Worm (Caenorhabditis elegans) whole organism, L1 larva: ENCODE data around the gene Y80D3A.8.
A peak's percentile ranks its signal among the peaks of the same experiment; 100 is the strongest.

ENCODE experiments used
- C16A3.4 ChIP-seq: fragments of 150-350 bp; optimal IDR thresholded peaks from 2 replicates; lab custom pipeline; 2014; ENCODE audit warnings: missing biosample characterization, missing genetic modification characterization
- aha-1 ChIP-seq: fragments of 150-350 bp; optimal IDR thresholded peaks from 2 replicates; lab custom pipeline; 2014; ENCODE audit warnings: missing biosample characterization, missing genetic modification characterization
- ceh-63 ChIP-seq: fragments of 200-800 bp; sonication (Bioruptor generic); optimal IDR thresholded peaks from 2 replicates; lab custom pipeline; 2018; ENCODE audit warnings: mild to moderate bottlenecking, missing genetic modification characterization, missing compliant biosample characterization
- ceh-88 ChIP-seq: fragments of 200-800 bp; sonication (Bioruptor generic); IDR thresholded peaks from 2 replicates; pipeline ENCODE4 v1.3.6; 2022; ENCODE audit warnings: missing genetic modification characterization, missing compliant biosample characterization
- ceh-90 ChIP-seq: sonication (generic microtip); optimal IDR thresholded peaks from 2 replicates; lab custom pipeline; 2016; ENCODE audit warnings: missing genetic modification characterization, missing compliant biosample characterization
- ces-1 ChIP-seq: fragments of 150-350 bp; optimal IDR thresholded peaks from 2 replicates; lab custom pipeline; 2014; ENCODE audit warnings: missing biosample characterization, missing genetic modification reagents, missing genetic modification characterization
- efl-1 ChIP-seq, 4 experiments: fragments of 150-350 bp; optimal IDR thresholded peaks in 3 of 4; peaks in 1 of 4; 1 replicate in 1 of 4; 2 replicates in 3 of 4; lab custom pipeline; 2014; ENCODE audit warnings: missing biosample characterization in 2 of 4, missing genetic modification characterization in 2 of 4, missing genetic modification reagents in 2 of 4
- efl-3 ChIP-seq: fragments of 200-800 bp; sonication (Bioruptor generic); optimal IDR thresholded peaks from 2 replicates; lab custom pipeline; 2018; ENCODE audit warnings: mild to moderate bottlenecking, missing genetic modification characterization, missing compliant biosample characterization
- egl-13 ChIP-seq: sonication (generic microtip); optimal IDR thresholded peaks from 2 replicates; lab custom pipeline; 2016; ENCODE audit warnings: missing genotype, missing genetic modification reagents, missing genetic modification characterization, missing compliant biosample characterization
- elt-2 ChIP-seq: sonication (generic microtip); optimal IDR thresholded peaks from 2 replicates; lab custom pipeline; 2016; ENCODE audit warnings: missing genetic modification characterization, mild to moderate bottlenecking, inconsistent platforms, missing compliant biosample characterization, missing genetic modification reagents
- elt-3 ChIP-seq, 6 experiments: fragments of 150-350 bp in 1 of 6; sonication (generic microtip); optimal IDR thresholded peaks; 2 replicates each; lab custom pipeline; 2017 to 2018; ENCODE audit warnings: missing biosample characterization in 6 of 6, missing genetic modification characterization in 6 of 6, inconsistent platforms in 1 of 6
- ets-5 ChIP-seq: fragments of 200-800 bp; sonication (Bioruptor generic); IDR thresholded peaks from 2 replicates; pipeline ENCODE4 v1.3.6; 2022; ENCODE audit warnings: missing genetic modification characterization, missing compliant biosample characterization
- fkh-10 ChIP-seq: sonication (generic microtip); optimal IDR thresholded peaks from 2 replicates; lab custom pipeline; 2017; ENCODE audit warnings: missing biosample characterization, missing genetic modification reagents, missing genetic modification characterization
- fkh-8 ChIP-seq: sonication (generic microtip); optimal IDR thresholded peaks from 2 replicates; lab custom pipeline; 2016; ENCODE audit warnings: mild to moderate bottlenecking, missing genetic modification characterization, missing compliant biosample characterization
- fos-1 ChIP-seq: fragments of 150-350 bp; optimal IDR thresholded peaks from 2 replicates; lab custom pipeline; 2014; ENCODE audit warnings: missing biosample characterization, missing genetic modification characterization
- grh-1 ChIP-seq: fragments of 200-800 bp; sonication (Bioruptor generic); IDR thresholded peaks from 2 replicates; pipeline ENCODE4 v1.3.6; 2022; ENCODE audit warnings: missing genetic modification reagents, missing genetic modification characterization, missing compliant biosample characterization
- hlh-17 ChIP-seq: fragments of 200-800 bp; sonication (Bioruptor generic); optimal IDR thresholded peaks from 2 replicates; lab custom pipeline; 2018; ENCODE audit warnings: missing genetic modification characterization, mild to moderate bottlenecking, missing compliant biosample characterization, moderate library complexity, borderline replicate concordance
- hlh-4 ChIP-seq: sonication (generic microtip); optimal IDR thresholded peaks from 2 replicates; lab custom pipeline; 2016; ENCODE audit warnings: mild to moderate bottlenecking, missing genetic modification characterization, missing compliant biosample characterization
- hpl-2 ChIP-seq: fragments of 150-350 bp; optimal IDR thresholded peaks from 2 replicates; lab custom pipeline; 2014; ENCODE audit warnings: missing biosample characterization, missing genetic modification reagents, missing genetic modification characterization
- irx-1 ChIP-seq: sonication (generic microtip); optimal IDR thresholded peaks from 2 replicates; lab custom pipeline; 2016; ENCODE audit warnings: missing genetic modification characterization, missing compliant biosample characterization
- jun-1 ChIP-seq: fragments of 150-350 bp; optimal IDR thresholded peaks from 2 replicates; lab custom pipeline; 2014; ENCODE audit warnings: missing biosample characterization, missing genetic modification reagents, missing genetic modification characterization
- lin-13 ChIP-seq: fragments of 150-350 bp; optimal IDR thresholded peaks from 2 replicates; lab custom pipeline; 2014; ENCODE audit warnings: missing biosample characterization, missing genetic modification reagents, missing genetic modification characterization
- lin-14 ChIP-seq: fragments of 200-800 bp; sonication (Bioruptor generic); optimal IDR thresholded peaks from 2 replicates; lab custom pipeline; 2018; ENCODE audit warnings: mild to moderate bottlenecking, missing genetic modification characterization, moderate library complexity, missing compliant biosample characterization
- lin-15B ChIP-seq: fragments of 150-350 bp; sonication (generic microtip); optimal IDR thresholded peaks from 3 replicates; lab custom pipeline; 2014; ENCODE audit warnings: missing biosample characterization, missing genetic modification characterization
- lin-35 ChIP-seq, 2 experiments: fragments of 150-350 bp; optimal IDR thresholded peaks; 2 replicates each; lab custom pipeline; 2014; ENCODE audit warnings: missing biosample characterization in 2 of 2, missing genetic modification characterization in 2 of 2, missing genetic modification reagents in 2 of 2
- lin-39 ChIP-seq: fragments of 150-350 bp; optimal IDR thresholded peaks from 2 replicates; lab custom pipeline; 2014; ENCODE audit warnings: missing biosample characterization, missing genetic modification reagents, missing genetic modification characterization
- lsy-2 ChIP-seq, 2 experiments: fragments of 150-350 bp; optimal IDR thresholded peaks; 2 replicates each; lab custom pipeline; 2014; ENCODE audit warnings: missing biosample characterization in 2 of 2, missing genetic modification characterization in 2 of 2
- mef-2 ChIP-seq: fragments of 150-350 bp; optimal IDR thresholded peaks from 2 replicates; lab custom pipeline; 2014; ENCODE audit warnings: missing biosample characterization, missing genetic modification characterization
- mep-1 ChIP-seq: fragments of 150-350 bp; optimal IDR thresholded peaks from 2 replicates; lab custom pipeline; 2014; ENCODE audit warnings: missing biosample characterization, missing genetic modification characterization
- nhr-11 ChIP-seq: fragments of 150-350 bp; optimal IDR thresholded peaks from 2 replicates; lab custom pipeline; 2014; ENCODE audit warnings: missing biosample characterization, missing genetic modification characterization
- nhr-19 ChIP-seq: fragments of 200-800 bp; sonication (Bioruptor generic); conservative IDR thresholded peaks from 2 replicates; pipeline ENCODE4 v1.3.6; 2022; ENCODE audit warnings: missing genetic modification characterization, missing compliant biosample characterization
- nhr-20 ChIP-seq: sonication (generic microtip); optimal IDR thresholded peaks from 2 replicates; lab custom pipeline; 2016; ENCODE audit warnings: mild to moderate bottlenecking, missing genetic modification characterization, missing compliant biosample characterization
- nhr-47 ChIP-seq: sonication (generic microtip); optimal IDR thresholded peaks from 2 replicates; lab custom pipeline; 2016; ENCODE audit warnings: mild to moderate bottlenecking, missing genetic modification characterization, moderate library complexity, missing compliant biosample characterization
- nhr-77 ChIP-seq: fragments of 150-350 bp; optimal IDR thresholded peaks from 2 replicates; lab custom pipeline; 2014; ENCODE audit warnings: missing biosample characterization, missing genetic modification characterization
- nhr-84 ChIP-seq: sonication (generic microtip); optimal IDR thresholded peaks from 2 replicates; lab custom pipeline; 2017; ENCODE audit warnings: missing biosample characterization, missing genetic modification characterization
- nhr-90 ChIP-seq: sonication (generic microtip); optimal IDR thresholded peaks from 2 replicates; lab custom pipeline; 2016; ENCODE audit warnings: mild to moderate bottlenecking, missing genetic modification characterization, missing compliant biosample characterization; ENCODE audit not compliant: poor library complexity
- pag-3 ChIP-seq: sonication (generic microtip); optimal IDR thresholded peaks from 2 replicates; lab custom pipeline; 2017; ENCODE audit warnings: missing genetic modification characterization, mild to moderate bottlenecking, missing compliant biosample characterization, antibody characterized with exemption, borderline replicate concordance; ENCODE audit not compliant: insufficient read depth
- pax-3 ChIP-seq: fragments of 200-800 bp; sonication (Bioruptor generic); optimal IDR thresholded peaks from 2 replicates; lab custom pipeline; 2018; ENCODE audit warnings: mild to moderate bottlenecking, missing genetic modification characterization, moderate library complexity, missing compliant biosample characterization
- pqm-1 ChIP-seq: sonication (generic microtip); optimal IDR thresholded peaks from 3 replicates; lab custom pipeline; 2017; ENCODE audit warnings: missing biosample characterization, missing genetic modification characterization
- snpc-4 ChIP-seq: fragments of 150-350 bp; optimal IDR thresholded peaks from 2 replicates; lab custom pipeline; 2014; ENCODE audit warnings: missing biosample characterization, missing genetic modification characterization
- sup-37 ChIP-seq: fragments of 200-800 bp; sonication (Bioruptor generic); optimal IDR thresholded peaks from 2 replicates; lab custom pipeline; 2018; ENCODE audit warnings: mild to moderate bottlenecking, missing genetic modification characterization, missing compliant biosample characterization
- swsn-7 ChIP-seq: sonication (generic microtip); optimal IDR thresholded peaks from 2 replicates; lab custom pipeline; 2016; ENCODE audit warnings: missing genetic modification characterization, missing compliant biosample characterization
- unc-130 ChIP-seq: fragments of 150-350 bp; optimal IDR thresholded peaks from 2 replicates; lab custom pipeline; 2017; ENCODE audit warnings: missing biosample characterization, missing genetic modification characterization, inconsistent platforms
- unc-30 ChIP-seq: sonication (generic microtip); optimal IDR thresholded peaks from 2 replicates; lab custom pipeline; 2017; ENCODE audit warnings: missing biosample characterization, missing genetic modification characterization
- unc-86 ChIP-seq: sonication (generic microtip); optimal IDR thresholded peaks from 2 replicates; lab custom pipeline; 2016; ENCODE audit warnings: missing genetic modification characterization, missing compliant biosample characterization
- unc-98 ChIP-seq: fragments of 200-800 bp; sonication (Bioruptor generic); IDR thresholded peaks from 2 replicates; pipeline ENCODE4 v1.3.6; 2022; ENCODE audit warnings: missing genetic modification characterization, missing compliant biosample characterization
- zag-1 ChIP-seq: fragments of 150-350 bp; optimal IDR thresholded peaks from 2 replicates; lab custom pipeline; 2014; ENCODE audit warnings: missing biosample characterization, missing genetic modification characterization

The Y80D3A.8 gene

ce11 chrV:18981736-18982135 lies 41.3 kb downstream of the Y80D3A.8 start:
- TF ChIP-seq efl-1 (optimal IDR thresholded peaks at IDR 0.05; lab: Kevin White, UChicago) (no peak), efl-1 (GFP tag; optimal IDR thresholded peaks at IDR 0.05 in 1 of 2; lab: Kevin White, UChicago) (peak in 1 of 2 experiments; percentile 50), ceh-90 (no peak)

ce11 chrV:18986103-18986502 lies 45.7 kb downstream of the Y80D3A.8 start:
- TF ChIP-seq lin-39 = no peak
- no peak for TF ChIP-seq ceh-63
- TF ChIP-seq lin-14 = no peak
- TF ChIP-seq mef-2 (tag; lab: Kevin White, UChicago) = no peak
- no peak for TF ChIP-seq nhr-90 (tag; lab: Kevin White, UChicago)
- no peak for TF ChIP-seq nhr-19 (GFP tag; lab: Robert Waterston, UW)
- no peak for TF ChIP-seq jun-1
- TF ChIP-seq efl-3 (GFP tag; lab: Kevin White, UChicago) = no peak
- TF ChIP-seq fos-1 (tag; lab: Kevin White, UChicago) = no peak
- no peak for TF ChIP-seq elt-3 (tag; optimal IDR thresholded peaks at IDR 0.05; lab: Kevin White, UChicago)
- no peak for TF ChIP-seq irx-1 (tag; lab: Kevin White, UChicago)
- no peak for TF ChIP-seq lin-13 (GFP tag; lab: Kevin White, UChicago)
- TF ChIP-seq C16A3.4 = no peak
- TF ChIP-seq unc-98 = no peak
- TF ChIP-seq mep-1 (tag; lab: Kevin White, UChicago) = no peak
- no peak for TF ChIP-seq swsn-7 (tag; lab: Kevin White, UChicago)
- no peak for TF ChIP-seq lin-35 (GFP tag; optimal IDR thresholded peaks at IDR 0.05; lab: Kevin White, UChicago)

ce11 chrV:18990238-18990901 lies 49.9 kb downstream of the Y80D3A.8 start, which contains the start of the genes reps-1 and Y39B6A.37:
TSS of gene reps-1 (minus strand) at chrV:18990500.
TSS of gene Y39B6A.37 (plus strand) at chrV:18990851.
- TF ChIP-seq grh-1 (GFP tag; lab: Robert Waterston, UW) (peak; percentile 70), nhr-47 (peak; percentile 89), pag-3 (tag; lab: Kevin White, UChicago) (no peak), nhr-77 (tag; lab: Kevin White, UChicago) (peak; percentile 16), unc-98 (peak; percentile 55; the same call in 1 of the 2 replicates), pqm-1 (tag; lab: Kevin White, UChicago) (no peak), pax-3 (tag; lab: Kevin White, UChicago) (no peak), ceh-88 (GFP tag; lab: Robert Waterston, UW) (no peak), lin-39 (peak; percentile 57), lsy-2 (tag; optimal IDR thresholded peaks at IDR 0.05; lab: Kevin White, UChicago) (peak; percentile 76 to 79), hlh-17 (no peak), lin-13 (GFP tag; lab: Kevin White, UChicago) (peak; percentile 73), egl-13 (tag; lab: Kevin White, UChicago) (peak; percentile 49), lin-14 (no peak), snpc-4 (tag; lab: Kevin White, UChicago) (peak; percentile 62), nhr-11 (tag; lab: Kevin White, UChicago) (peak; percentile 42), fkh-10 (GFP tag; lab: Kevin White, UChicago) (no peak), swsn-7 (tag; lab: Kevin White, UChicago) (peak; percentile 82), nhr-20 (tag; lab: Kevin White, UChicago) (peak; percentile 67), elt-2 (peak; percentile 53), fos-1 (tag; lab: Kevin White, UChicago) (no peak), zag-1 (tag; lab: Kevin White, UChicago) (no peak), fkh-8 (peak; percentile 52), aha-1 (no peak), jun-1 (peak; percentile 75), ces-1 (GFP tag; lab: Kevin White, UChicago) (no peak), mef-2 (tag; lab: Kevin White, UChicago) (no peak), mep-1 (tag; lab: Kevin White, UChicago) (peak; percentile 88), lin-15B (tag; lab: Kevin White, UChicago) (peak; percentile 38), unc-86 (tag; lab: Kevin White, UChicago) (peak; percentile 67), unc-30 (tag; lab: Kevin White, UChicago) (no peak), ets-5 (no peak), sup-37 (GFP tag; lab: Kevin White, UChicago) (peak; percentile 53), unc-130 (tag; lab: Kevin White, UChicago) (peak; percentile 67), hlh-4 (tag; lab: Kevin White, UChicago) (no peak), hpl-2 (peak; percentile 9), nhr-84 (tag; lab: Kevin White, UChicago) (no peak)
